Worm (Caenorhabditis elegans) whole organism, late embryonic: ENCODE data around the gene F41G3.19.
"Not testable (repeated sequence)": the region's sequence is repeated elsewhere in the genome, so short reads cannot be mapped to it uniquely, and the experiment has no call there.

Experiments
- C08G9.2 ChIP-seq: sonication (generic microtip); optimal IDR thresholded peaks from 2 replicates; lab custom pipeline; 2016; ENCODE audit warnings: mild to moderate bottlenecking, missing genetic modification characterization, moderate library complexity, missing compliant biosample characterization
- Y22D7AL.16 ChIP-seq: sonication (generic microtip); optimal IDR thresholded peaks from 2 replicates; lab custom pipeline; 2016; ENCODE audit warnings: missing genetic modification characterization, missing compliant biosample characterization
- ahr-1 ChIP-seq: sonication (generic microtip); optimal IDR thresholded peaks from 2 replicates; lab custom pipeline; 2016; ENCODE audit warnings: missing genetic modification characterization, missing compliant biosample characterization
- ama-1 ChIP-seq: fragments of 150-350 bp; optimal IDR thresholded peaks from 2 replicates; lab custom pipeline; 2014
- ceh-18 ChIP-seq: sonication (generic microtip); optimal IDR thresholded peaks from 2 replicates; lab custom pipeline; 2016; ENCODE audit warnings: missing genetic modification characterization, missing compliant biosample characterization
- ceh-24 ChIP-seq: sonication (generic microtip); optimal IDR thresholded peaks from 2 replicates; lab custom pipeline; 2016; ENCODE audit warnings: mild to moderate bottlenecking, missing genetic modification characterization, missing compliant biosample characterization
- elt-2 ChIP-seq: sonication (generic microtip); optimal IDR thresholded peaks from 2 replicates; lab custom pipeline; 2016; ENCODE audit warnings: missing genetic modification reagents, missing genetic modification characterization, missing compliant biosample characterization
- ets-4 ChIP-seq: sonication (generic microtip); optimal IDR thresholded peaks from 2 replicates; lab custom pipeline; 2016; ENCODE audit warnings: missing genetic modification characterization, missing compliant biosample characterization
- fkh-10 ChIP-seq: fragments of 150-350 bp; optimal IDR thresholded peaks from 2 replicates; lab custom pipeline; 2014; ENCODE audit warnings: missing biosample characterization, missing genetic modification reagents, missing genetic modification characterization
- fkh-6 ChIP-seq: sonication (generic microtip); optimal IDR thresholded peaks from 2 replicates; lab custom pipeline; 2016; ENCODE audit warnings: missing genetic modification characterization, missing compliant biosample characterization
- nfya-1 ChIP-seq: sonication (generic microtip); optimal IDR thresholded peaks from 2 replicates; lab custom pipeline; 2017; ENCODE audit warnings: missing genetic modification characterization, mild to moderate bottlenecking, missing compliant biosample characterization, antibody characterized with exemption, moderate library complexity
- nhr-11 ChIP-seq: fragments of 150-350 bp; optimal IDR thresholded peaks from 2 replicates; lab custom pipeline; 2014; ENCODE audit warnings: missing biosample characterization, missing genetic modification characterization
- pha-4 ChIP-seq: fragments of 150-350 bp; optimal IDR thresholded peaks from 2 replicates; lab custom pipeline; 2018; ENCODE audit warnings: missing biosample characterization, missing genetic modification reagents, missing genetic modification characterization
- unc-55 ChIP-seq: sonication (generic microtip); optimal IDR thresholded peaks from 2 replicates; lab custom pipeline; 2017; ENCODE audit warnings: missing biosample characterization, missing genetic modification reagents, missing genetic modification characterization

ce11 chrII:6775076-6775475 is 23.1 kb upstream of the F41G3.19 start, which contains the start of gene agr-1:
- TF ChIP-seq ahr-1 (tag; lab: Kevin White, UChicago); nfya-1 (tag; lab: Kevin White, UChicago); ama-1; C08G9.2 (tag; lab: Kevin White, UChicago); ceh-18 (tag; lab: Kevin White, UChicago); fkh-6 (tag; lab: Kevin White, UChicago); unc-55; ceh-24; fkh-10 (GFP tag; lab: Kevin White, UChicago); ets-4 (tag; lab: Kevin White, UChicago); nhr-11 (tag; lab: Kevin White, UChicago); pha-4 (tag; lab: Kevin White, UChicago); Y22D7AL.16 (tag; lab: Kevin White, UChicago); elt-2: not testable (repeated sequence)
